Fruit fly (Drosophila melanogaster) whole organism, embryonic: Measurements from ENCODE around the gene sphinx1.

Experiments
- Aef1 ChIP-seq: fragments of 200-800 bp; sonication (Bioruptor generic); IDR thresholded peaks from 3 replicates; pipeline ENCODE4 v1.3.6; 2022; ENCODE audit warnings: missing biosample characterization, missing genetic modification characterization
- Atf3 ChIP-seq: fragments of 200-800 bp; sonication (Bioruptor generic); optimal IDR thresholded peaks from 3 replicates; lab custom pipeline; 2016; ENCODE audit warnings: missing biosample characterization, missing genetic modification characterization
- CG10979 ChIP-seq: fragments of 200-800 bp; sonication (Bioruptor generic); optimal IDR thresholded peaks from 2 replicates; lab custom pipeline; 2018; ENCODE audit warnings: missing biosample characterization, mild to moderate bottlenecking, missing genetic modification characterization, moderate library complexity
- CG11247 ChIP-seq: fragments of 200-800 bp; sonication (Bioruptor generic); IDR thresholded peaks from 2 replicates; pipeline ENCODE4 v1.3.6; 2022; ENCODE audit warnings: missing biosample characterization, missing genetic modification characterization
- CG12155 ChIP-seq: fragments of 200-800 bp; sonication (Bioruptor generic); optimal IDR thresholded peaks from 3 replicates; lab custom pipeline; 2016; ENCODE audit warnings: missing biosample characterization, missing genetic modification characterization
- CG12391 ChIP-seq: fragments of 200-800 bp; sonication (Bioruptor generic); optimal IDR thresholded peaks from 3 replicates; lab custom pipeline; 2018; ENCODE audit warnings: missing biosample characterization, mild to moderate bottlenecking, missing genetic modification characterization, moderate library complexity
- CG17568 ChIP-seq: fragments of 200-800 bp; sonication (Bioruptor generic); optimal IDR thresholded peaks from 2 replicates; lab custom pipeline; 2018; ENCODE audit warnings: missing biosample characterization, mild to moderate bottlenecking, missing genetic modification characterization, moderate library complexity
- CG17829 ChIP-seq: fragments of 200-800 bp; optimal IDR thresholded peaks from 2 replicates; lab custom pipeline; 2019; ENCODE audit warnings: missing biosample characterization, mild to moderate bottlenecking, missing genetic modification characterization, moderate library complexity
- CG2202 ChIP-seq: fragments of 200-800 bp; sonication (Bioruptor generic); optimal IDR thresholded peaks from 2 replicates; lab custom pipeline; 2018; ENCODE audit warnings: missing biosample characterization, mild to moderate bottlenecking, missing genetic modification characterization
- CG2712 ChIP-seq: fragments of 200-800 bp; optimal IDR thresholded peaks from 3 replicates; lab custom pipeline; 2019; ENCODE audit warnings: missing biosample characterization, mild to moderate bottlenecking, missing genetic modification characterization, moderate library complexity
- CG31441 ChIP-seq: fragments of 200-800 bp; sonication (Bioruptor generic); IDR thresholded peaks from 2 replicates; pipeline ENCODE4 v1.3.6; 2022; ENCODE audit warnings: missing biosample characterization, missing genetic modification characterization
- CG3847 ChIP-seq: fragments of 200-800 bp; sonication (Bioruptor generic); IDR thresholded peaks from 2 replicates; pipeline ENCODE4 v1.3.6; 2022; ENCODE audit warnings: missing biosample characterization, missing genetic modification characterization
- CG5953 ChIP-seq: fragments of 200-800 bp; sonication (Bioruptor generic); IDR thresholded peaks from 2 replicates; pipeline ENCODE4 v1.3.6; 2022; ENCODE audit warnings: missing biosample characterization, missing genetic modification characterization
- CG6254 ChIP-seq: fragments of 200-800 bp; sonication (Bioruptor generic); optimal IDR thresholded peaks from 3 replicates; lab custom pipeline; 2017; ENCODE audit warnings: mild to moderate bottlenecking, missing biosample characterization, missing genetic modification reagents, missing genetic modification characterization
- CG6765 ChIP-seq: fragments of 200-800 bp; sonication (Bioruptor generic); optimal IDR thresholded peaks from 3 replicates; lab custom pipeline; 2017; ENCODE audit warnings: missing biosample characterization, mild to moderate bottlenecking, missing genetic modification characterization
- CG7786 ChIP-seq: fragments of 200-800 bp; sonication (Bioruptor generic); optimal IDR thresholded peaks from 2 replicates; lab custom pipeline; 2016; ENCODE audit warnings: missing biosample characterization, missing genetic modification characterization
- CG7839 ChIP-seq: fragments of 200-800 bp; sonication (Bioruptor generic); optimal IDR thresholded peaks from 3 replicates; lab custom pipeline; 2018; ENCODE audit warnings: missing biosample characterization, mild to moderate bottlenecking, missing genetic modification characterization, moderate library complexity
- CG9932 ChIP-seq: fragments of 200-800 bp; sonication (Bioruptor generic); IDR thresholded peaks from 2 replicates; pipeline ENCODE4 v1.3.6; 2022; ENCODE audit warnings: missing biosample characterization, missing genetic modification characterization
- CHES-1-like ChIP-seq: fragments of 200-800 bp; sonication (Bioruptor generic); optimal IDR thresholded peaks from 2 replicates; lab custom pipeline; 2016; ENCODE audit warnings: missing biosample characterization, missing genetic modification characterization
- Dbx ChIP-seq: fragments of 200-800 bp; sonication (Bioruptor generic); IDR thresholded peaks from 3 replicates; pipeline ENCODE4 v1.3.6; 2022; ENCODE audit warnings: missing biosample characterization, missing genetic modification characterization
- Drgx ChIP-seq: fragments of 200-800 bp; sonication (Bioruptor generic); IDR thresholded peaks from 2 replicates; pipeline ENCODE4 v1.3.6; 2022; ENCODE audit warnings: missing biosample characterization, missing genetic modification characterization
- GATAe ChIP-seq: fragments of 200-800 bp; sonication (Bioruptor generic); conservative IDR thresholded peaks from 2 replicates; pipeline ENCODE4 v1.3.6; 2022; ENCODE audit warnings: missing biosample characterization, missing genetic modification characterization
- Gug ChIP-seq: fragments of 200-800 bp; sonication (Bioruptor generic); IDR thresholded peaks from 4 replicates; pipeline ENCODE4 v1.3.6; 2022; ENCODE audit warnings: missing biosample characterization, missing genetic modification characterization
- HmgD ChIP-seq: fragments of 200-800 bp; sonication (Bioruptor generic); optimal IDR thresholded peaks from 3 replicates; lab custom pipeline; 2016; ENCODE audit warnings: missing biosample characterization, missing genetic modification characterization
- Mes4 ChIP-seq: fragments of 200-800 bp; sonication (Bioruptor generic); optimal IDR thresholded peaks from 2 replicates; lab custom pipeline; 2016; ENCODE audit warnings: missing biosample characterization, missing genetic modification characterization
- NC2β ChIP-seq: fragments of 200-800 bp; sonication (Bioruptor generic); optimal IDR thresholded peaks from 2 replicates; lab custom pipeline; 2016; ENCODE audit warnings: missing biosample characterization, missing genetic modification characterization
- NK7.1 ChIP-seq: fragments of 200-800 bp; sonication (Bioruptor generic); optimal IDR thresholded peaks from 3 replicates; lab custom pipeline; 2016; ENCODE audit warnings: missing biosample characterization, missing genetic modification characterization
- Nf-YA ChIP-seq: fragments of 200-800 bp; sonication (Bioruptor generic); IDR thresholded peaks from 2 replicates; pipeline ENCODE4 v1.3.6; 2022; ENCODE audit warnings: missing biosample characterization, missing genetic modification characterization
- ap ChIP-seq: fragments of 200-800 bp; sonication (Bioruptor generic); IDR thresholded peaks from 2 replicates; pipeline ENCODE4 v1.3.6; 2022; ENCODE audit warnings: missing biosample characterization, missing genetic modification characterization
- ato ChIP-seq: fragments of 200-800 bp; sonication (Bioruptor generic); IDR thresholded peaks from 2 replicates; pipeline ENCODE4 v1.3.6; 2022; ENCODE audit warnings: missing biosample characterization, missing genetic modification characterization; ENCODE audit not compliant: partially characterized antibody
- az2 ChIP-seq: fragments of 200-800 bp; sonication (Bioruptor generic); optimal IDR thresholded peaks from 3 replicates; lab custom pipeline; 2016; ENCODE audit warnings: missing biosample characterization, missing genetic modification characterization
- chm ChIP-seq: fragments of 200-800 bp; sonication (Bioruptor generic); IDR thresholded peaks from 2 replicates; pipeline ENCODE4 v1.3.6; 2022; ENCODE audit warnings: missing biosample characterization, missing genetic modification characterization
- eve ChIP-seq, 2 experiments: fragments of >200 bp; optimal IDR thresholded peaks; 2 replicates each; lab custom pipeline; 2017; ENCODE audit warnings: missing biosample characterization in 2 of 2, missing genetic modification characterization in 2 of 2
- fd96Cb ChIP-seq: fragments of 200-800 bp; sonication (Bioruptor generic); optimal IDR thresholded peaks from 2 replicates; lab custom pipeline; 2018; ENCODE audit warnings: missing biosample characterization, mild to moderate bottlenecking, missing genetic modification characterization, moderate library complexity
- fru ChIP-seq: fragments of >200 bp; optimal IDR thresholded peaks from 2 replicates; lab custom pipeline; 2017
- h ChIP-seq: fragments of >200 bp; optimal IDR thresholded peaks from 2 replicates; lab custom pipeline; 2017
- her ChIP-seq: fragments of 200-800 bp; sonication (Bioruptor generic); optimal IDR thresholded peaks from 2 replicates; lab custom pipeline; 2016; ENCODE audit warnings: missing biosample characterization, missing genetic modification characterization
- kay ChIP-seq: fragments of 200-800 bp; sonication (Bioruptor generic); optimal IDR thresholded peaks from 2 replicates; lab custom pipeline; 2016; ENCODE audit warnings: missing biosample characterization, missing genetic modification characterization
- ken ChIP-seq: fragments of 200-800 bp; sonication (Bioruptor generic); IDR thresholded peaks from 3 replicates; pipeline ENCODE4 v1.3.6; 2022; ENCODE audit warnings: missing biosample characterization, missing genetic modification characterization
- lab ChIP-seq: fragments of 200-800 bp; sonication (Bioruptor generic); optimal IDR thresholded peaks from 3 replicates; lab custom pipeline; 2017; ENCODE audit warnings: missing biosample characterization, missing genetic modification characterization, mild to moderate bottlenecking, moderate library complexity, missing genetic modification reagents
- odd ChIP-seq: fragments of 200-800 bp; sonication (Bioruptor generic); optimal IDR thresholded peaks from 2 replicates; lab custom pipeline; 2017; ENCODE audit warnings: missing biosample characterization, mild to moderate bottlenecking, missing genetic modification characterization
- pnt ChIP-seq: fragments of 200-800 bp; sonication (Bioruptor generic); optimal IDR thresholded peaks from 3 replicates; lab custom pipeline; 2016; ENCODE audit warnings: missing biosample characterization, missing genetic modification characterization
- slbo ChIP-seq: fragments of 200-800 bp; sonication (Bioruptor generic); IDR thresholded peaks from 2 replicates; pipeline ENCODE4 v1.3.6; 2022; ENCODE audit warnings: missing biosample characterization, missing genetic modification characterization
- sr ChIP-seq: fragments of 200-800 bp; sonication (Bioruptor generic); IDR thresholded peaks from 3 replicates; pipeline ENCODE4 v1.3.6; 2022; ENCODE audit warnings: missing biosample characterization, missing genetic modification characterization
- stwl ChIP-seq: fragments of 200-800 bp; sonication (Bioruptor generic); optimal IDR thresholded peaks from 3 replicates; lab custom pipeline; 2018; ENCODE audit warnings: missing biosample characterization, mild to moderate bottlenecking, missing genetic modification characterization, moderate library complexity
- ttk ChIP-seq: fragments of 200-800 bp; sonication (Bioruptor generic); IDR thresholded peaks from 2 replicates; pipeline ENCODE4 v2.1.2; 2022; ENCODE audit warnings: missing biosample characterization, missing genetic modification characterization
- twi ChIP-seq: fragments of 200-800 bp; optimal IDR thresholded peaks from 2 replicates; lab custom pipeline; 2019; ENCODE audit warnings: missing biosample characterization, mild to moderate bottlenecking, missing genetic modification characterization, moderate library complexity
- zen2 ChIP-seq: fragments of 200-800 bp; sonication (Bioruptor generic); IDR thresholded peaks from 3 replicates; pipeline ENCODE4 v1.3.6; 2022; ENCODE audit warnings: missing biosample characterization, missing genetic modification characterization; ENCODE audit not compliant: partially characterized antibody
- zf30C ChIP-seq: fragments of 200-800 bp; sonication (Bioruptor generic); optimal IDR thresholded peaks from 3 replicates; lab custom pipeline; 2018; ENCODE audit warnings: missing biosample characterization, mild to moderate bottlenecking, missing genetic modification characterization

sphinx1 gene

DNA sequence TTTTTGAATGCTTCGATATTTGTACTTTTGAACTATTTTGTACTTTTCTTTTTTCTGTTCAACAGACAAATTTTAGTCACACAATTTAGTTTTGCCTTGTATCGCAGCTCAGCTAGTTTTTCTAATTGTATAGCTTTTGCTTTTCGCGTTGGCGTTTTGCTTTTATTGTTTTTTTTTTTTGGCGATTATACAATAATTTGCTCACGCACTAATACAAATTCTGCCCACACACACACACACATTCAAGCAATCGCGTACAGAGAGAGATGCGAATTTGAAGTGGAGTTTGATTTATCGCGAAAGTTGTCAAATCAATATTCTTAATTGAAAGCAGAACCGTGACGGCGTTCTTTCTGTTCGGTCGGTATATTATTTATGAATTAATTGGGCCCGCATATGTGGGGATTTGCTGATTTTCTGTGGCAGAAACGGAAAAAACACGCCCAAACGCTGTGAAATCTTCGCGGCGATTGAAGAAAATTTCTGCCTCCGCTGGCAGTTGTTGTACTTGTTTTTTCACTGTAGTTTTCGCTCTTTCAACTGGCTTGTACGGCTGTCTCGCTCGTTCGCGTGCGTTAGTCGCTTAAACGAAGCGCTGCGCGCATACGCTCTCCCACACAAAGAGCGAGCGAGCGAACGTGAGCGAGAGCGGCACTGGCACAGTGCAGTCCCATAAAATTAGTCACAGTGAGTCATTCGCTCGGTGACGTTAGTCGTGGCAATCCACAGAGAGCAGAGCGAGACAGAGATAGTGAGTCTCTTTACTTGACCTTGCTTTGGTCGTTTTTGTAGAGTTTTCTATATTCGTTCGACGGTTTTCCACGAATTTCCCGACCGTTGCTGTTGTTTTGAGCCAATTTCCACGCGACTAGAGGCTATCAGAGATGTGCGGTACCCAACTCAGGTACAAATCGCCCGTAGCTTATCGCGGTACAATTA lies 4.2 kb downstream of the sphinx1 start, which contains the start of gene Rac2 (continued):
- TF ChIP-seq fd96Cb (tag; lab: Kevin White, UChicago) (no peak), slbo (GFP tag; lab: Robert Waterston, UW) (0 out of 2 replicates have a peak, but pooled peaks have one; percentile 33), CG17829 (tag; lab: Kevin White, UChicago) (peak; percentile 15), Gug (GFP tag; lab: Robert Waterston, UW) (no peak; the same call in 3 of the 4 replicates), CG12391 (tag; lab: Kevin White, UChicago) (no peak), CG2202 (tag; lab: Kevin White, UChicago) (peak; percentile 20), CG6765 (GFP tag; lab: Kevin White, UChicago) (no peak), GATAe (no peak), CG10979 (tag; lab: Kevin White, UChicago) (peak; percentile 22), twi (tag; lab: Kevin White, UChicago) (peak; percentile 14), Aef1 (peak; percentile 74), CG9932 (GFP tag; lab: Robert Waterston, UW) (peak; percentile 52), CG2712 (peak; percentile 23), zf30C (GFP tag; lab: Kevin White, UChicago) (peak; percentile 83), ato (GFP tag; lab: Robert Waterston, UW) (no peak), chm (peak; percentile 49), her (GFP tag; lab: Kevin White, UChicago) (peak; percentile 24), CG7786 (GFP tag; lab: Kevin White, UChicago) (peak; percentile 53), kay (GFP tag; lab: Kevin White, UChicago) (peak; percentile 100), NK7.1 (GFP tag; lab: Kevin White, UChicago) (no peak), lab (GFP tag; lab: Kevin White, UChicago) (peak; percentile 49), CG6254 (GFP tag; lab: Kevin White, UChicago) (peak; percentile 35), odd (GFP tag; lab: Kevin White, UChicago) (peak; percentile 22), ap (GFP tag; lab: Robert Waterston, UW) (0 out of 2 replicates have a peak, but pooled peaks have one; percentile 24), Dbx (GFP tag; lab: Robert Waterston, UW) (peak; percentile 53; the same call in 1 of the 3 replicates), zen2 (0 out of 3 replicates have a peak, but pooled peaks have one; percentile 41), stwl (tag; lab: Kevin White, UChicago) (peak; percentile 60), HmgD (GFP tag; lab: Kevin White, UChicago) (peak; percentile 45), ttk (GFP tag; lab: Robert Waterston, UW) (no peak), CG3847 (GFP tag; lab: Robert Waterston, UW) (peak; percentile 26; the same call in 1 of the 2 replicates), Mes4 (GFP tag; lab: Kevin White, UChicago) (no peak), Atf3 (GFP tag; lab: Kevin White, UChicago) (peak; percentile 57), CG12155 (GFP tag; lab: Kevin White, UChicago) (peak; percentile 30), Nf-YA (GFP tag; lab: Robert Waterston, UW) (0 out of 2 replicates have a peak, but pooled peaks have one; percentile 31), CHES-1-like (GFP tag; lab: Kevin White, UChicago) (peak; percentile 14), sr (peak; percentile 67), CG5953 (GFP tag; lab: Robert Waterston, UW) (0 out of 2 replicates have a peak, but pooled peaks have one; percentile 3), pnt (peak; percentile 24), CG31441 (GFP tag; lab: Robert Waterston, UW) (peak; percentile 16; the same call in 1 of the 2 replicates), h (lab: Kevin White, UChicago) (no peak), eve (GFP tag; optimal IDR thresholded peaks at IDR 0.05; lab: Kevin White, UChicago) (peak in 1 of 2 experiments; percentile 60), Drgx (GFP tag; lab: Robert Waterston, UW) (peak; percentile 22), CG7839 (tag; lab: Kevin White, UChicago) (peak; percentile 31), az2 (no peak), ken (GFP tag; lab: Robert Waterston, UW) (0 out of 3 replicates have a peak, but pooled peaks have one; percentile 4), CG17568 (GFP tag; lab: Kevin White, UChicago) (peak; percentile 38), fru (no peak), NC2β (GFP tag; lab: Kevin White, UChicago) (no peak), CG11247 (GFP tag; lab: Robert Waterston, UW) (0 out of 2 replicates have a peak, but pooled peaks have one; percentile 4)
